Worm (Caenorhabditis elegans) whole organism, midembryonic: ENCODE results near the gene acdh-7.

Source experiments
- T22C8.4 ChIP-seq: fragments of 200-800 bp; sonication (Bioruptor generic); IDR thresholded peaks from 2 replicates; pipeline ENCODE4 v1.3.6; 2022; ENCODE audit warnings: missing genetic modification characterization, missing compliant biosample characterization
- cog-1 ChIP-seq: sonication (generic microtip); optimal IDR thresholded peaks from 2 replicates; lab custom pipeline; 2016; ENCODE audit warnings: missing genetic modification characterization, missing compliant biosample characterization
- flt-1 ChIP-seq: fragments of 200-800 bp; sonication (Bioruptor generic); IDR thresholded peaks from 2 replicates; pipeline ENCODE4 v1.3.6; 2022; ENCODE audit warnings: missing genetic modification characterization, missing compliant biosample characterization
- klf-2 ChIP-seq: fragments of 200-800 bp; sonication (Bioruptor generic); conservative IDR thresholded peaks from 2 replicates; pipeline ENCODE4 v1.3.6; 2022; ENCODE audit warnings: missing genetic modification reagents, missing genetic modification characterization, missing compliant biosample characterization
- med-1 ChIP-seq: sonication (generic microtip); optimal IDR thresholded peaks from 2 replicates; lab custom pipeline; 2017; ENCODE audit warnings: missing genetic modification characterization, mild to moderate bottlenecking, missing compliant biosample characterization, antibody characterized with exemption, missing genetic modification reagents; ENCODE audit not compliant: insufficient read depth
- ref-1 ChIP-seq: fragments of 200-800 bp; sonication (Bioruptor generic); conservative IDR thresholded peaks from 2 replicates; pipeline ENCODE4 v1.3.6; 2022; ENCODE audit warnings: missing genetic modification reagents, missing genetic modification characterization, missing compliant biosample characterization
- tab-1 ChIP-seq: fragments of 200-800 bp; sonication (Bioruptor generic); IDR thresholded peaks from 2 replicates; pipeline ENCODE4 v1.3.6; 2022; ENCODE audit warnings: missing genetic modification characterization, missing compliant biosample characterization
- ztf-23 ChIP-seq: fragments of 200-800 bp; sonication (Bioruptor generic); IDR thresholded peaks from 2 replicates; pipeline ENCODE4 v1.3.6; 2022; ENCODE audit warnings: missing genetic modification reagents, missing genetic modification characterization, missing compliant biosample characterization
- ztf-29 ChIP-seq: fragments of 200-800 bp; sonication (Bioruptor generic); IDR thresholded peaks from 2 replicates; pipeline ENCODE4 v1.3.6; 2022; ENCODE audit warnings: missing genetic modification reagents, missing genetic modification characterization, missing compliant biosample characterization

Gene acdh-7

DNA sequence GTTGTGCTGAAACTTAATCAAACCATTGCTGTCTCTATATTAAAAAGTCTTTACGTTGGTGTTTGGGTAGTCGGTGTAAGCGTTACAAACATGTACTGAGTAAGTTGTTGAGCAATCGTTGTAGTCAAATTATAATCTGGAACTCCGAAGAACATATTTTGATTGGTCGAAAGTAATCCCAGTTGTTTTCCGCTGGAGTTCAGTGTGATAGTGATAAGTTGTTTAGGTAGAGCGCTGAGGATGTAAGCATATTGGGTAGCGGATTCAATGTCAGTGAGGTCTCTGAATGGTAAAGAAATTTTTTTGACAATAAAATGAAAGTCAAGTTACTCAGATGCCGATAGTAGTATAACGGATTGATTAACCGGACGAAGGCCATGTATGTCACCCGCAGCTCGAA is 10.5 kb upstream of the acdh-7 start:
- TF ChIP-seq klf-2 (no peak), ref-1 (GFP tag; lab: Robert Waterston, UW) (no peak), cog-1 (tag; lab: Kevin White, UChicago) (no peak), tab-1 (GFP tag; lab: Robert Waterston, UW) (no peak), ztf-23 (no peak), T22C8.4 (no peak), med-1 (GFP tag; lab: Kevin White, UChicago) (no peak), ztf-29 (GFP tag; lab: Robert Waterston, UW) (no peak), flt-1 (no peak)

DNA sequence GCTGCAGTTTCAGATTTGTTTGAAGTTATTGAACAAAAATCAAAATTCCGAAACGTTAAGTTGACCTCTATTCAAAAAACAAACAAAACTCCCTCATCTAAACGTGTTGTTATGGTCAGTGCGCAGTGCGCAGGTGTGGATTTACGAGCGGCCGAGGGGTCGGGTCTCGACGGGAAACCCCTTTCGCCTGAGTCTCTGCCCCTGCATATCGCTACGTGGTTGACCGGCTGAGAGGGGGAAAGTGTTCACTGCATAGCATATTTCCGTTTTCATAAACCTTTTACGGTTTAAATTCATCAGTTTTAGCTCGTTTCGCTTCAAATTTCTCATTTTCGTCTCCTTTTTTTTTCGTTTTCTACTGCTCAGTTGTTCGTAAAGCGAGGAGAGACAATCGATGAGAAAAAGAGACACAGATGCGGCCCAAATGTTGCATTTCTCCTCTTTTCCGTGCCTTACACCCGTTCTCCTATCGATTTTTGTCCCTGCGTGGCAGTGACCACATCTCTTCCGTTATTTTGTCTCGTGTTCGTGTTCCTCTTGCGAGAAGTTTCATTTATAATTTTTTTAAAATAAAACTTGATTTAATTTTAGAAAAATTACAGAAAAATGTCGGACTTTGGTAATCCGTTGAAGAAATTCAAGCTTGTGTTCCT is 5.1 kb upstream of the acdh-7 start, which contains the start of gene rab-6.2:
Gene rab-6.2 (plus strand): TSS at position 603 of the 653 bp plus-strand sequence.
- TF ChIP-seq ztf-23 (no peak), flt-1 (0 out of 2 replicates have a peak, but pooled peaks have one; percentile 17)

DNA sequence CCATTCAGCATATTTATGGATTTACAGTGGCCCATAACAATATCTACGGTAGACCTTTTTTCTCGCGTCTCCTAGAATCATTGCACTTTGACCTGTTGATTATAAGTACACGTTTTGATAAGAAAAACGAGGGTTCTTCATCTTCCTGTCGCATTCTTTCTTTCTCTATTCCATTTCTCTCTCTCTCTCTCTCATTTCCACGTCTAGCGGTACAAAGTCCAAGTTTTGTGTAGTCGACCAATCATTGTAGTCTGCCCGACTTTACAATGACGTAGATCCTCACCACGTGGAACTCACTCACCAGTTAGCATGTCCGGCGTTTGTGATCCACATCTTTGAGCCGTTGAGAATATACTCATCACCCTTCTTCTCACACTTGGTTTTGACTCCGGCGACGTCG is 727 bp downstream of the acdh-7 start:
- TF ChIP-seq cog-1 (tag; lab: Kevin White, UChicago) (no peak), ztf-23 (no peak), tab-1 (GFP tag; lab: Robert Waterston, UW) (no peak), flt-1 (no peak)

- no peak for TF ChIP-seq klf-2
- TF ChIP-seq ztf-29 (GFP tag; lab: Robert Waterston, UW): no peak
- no peak for TF ChIP-seq ref-1 (GFP tag; lab: Robert Waterston, UW)
- 0 out of 2 replicates have a peak, but pooled peaks have one; percentile 18 for TF ChIP-seq flt-1
These were observed 1.2 kb downstream of the acdh-7 start for ce11 chrX:17215753-17216152.

ce11 chrX:17214803-17215202 is 2.1 kb downstream of the acdh-7 start, which contains the start of gene acdh-10:
Gene acdh-10, minus strand, starts transcription at chrX:17214903.
- no peak for TF ChIP-seq ztf-23
- no peak for TF ChIP-seq med-1 (GFP tag; lab: Kevin White, UChicago)
- no peak for TF ChIP-seq T22C8.4
- no peak for TF ChIP-seq klf-2

DNA sequence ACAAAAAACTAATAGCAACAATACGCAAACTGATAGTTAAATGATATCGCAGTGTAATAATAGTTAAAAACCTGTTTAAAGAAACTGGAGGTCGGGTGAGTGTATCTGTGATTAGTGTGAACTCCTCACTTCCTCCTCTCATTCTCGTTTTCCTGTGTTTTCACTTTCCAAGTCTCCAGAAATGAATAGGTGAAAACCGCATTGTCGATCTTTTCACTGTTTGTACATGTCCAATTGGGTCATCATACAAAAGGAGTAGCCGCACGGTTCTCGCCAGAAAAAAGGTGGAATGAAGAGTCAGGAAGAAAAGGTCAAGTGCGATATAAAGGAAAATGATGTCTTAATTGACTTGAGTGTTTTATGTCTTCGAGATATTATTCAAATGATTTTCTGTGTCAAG is 5.4 kb downstream of the acdh-7 start:
- TF ChIP-seq T22C8.4: no peak
- no peak for TF ChIP-seq flt-1
- no peak for TF ChIP-seq ref-1 (GFP tag; lab: Robert Waterston, UW)
- no peak for TF ChIP-seq tab-1 (GFP tag; lab: Robert Waterston, UW)
- no peak for TF ChIP-seq cog-1 (tag; lab: Kevin White, UChicago)
- TF ChIP-seq ztf-29 (GFP tag; lab: Robert Waterston, UW): no peak
- no peak for TF ChIP-seq med-1 (GFP tag; lab: Kevin White, UChicago)
- TF ChIP-seq ztf-23: no peak
- no peak for TF ChIP-seq klf-2

DNA sequence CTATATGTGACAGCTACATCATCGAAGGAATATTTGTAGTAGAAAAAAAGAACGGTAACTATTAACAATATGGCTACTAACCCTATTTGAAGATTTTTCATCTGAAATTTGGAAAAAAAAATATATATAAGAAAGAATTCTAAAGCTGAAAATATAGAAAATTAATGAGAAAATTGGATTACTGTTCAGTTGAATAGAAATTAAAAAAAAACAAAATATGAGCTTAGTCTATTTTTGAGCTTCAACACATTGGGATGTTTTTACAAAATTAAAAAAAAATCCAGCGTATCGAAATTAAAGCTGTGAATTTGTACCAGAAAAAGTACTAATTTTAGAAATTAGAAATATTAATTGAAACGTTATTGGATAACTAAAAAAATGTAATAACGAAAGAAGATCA is 7.6 kb downstream of the acdh-7 start, which contains the start of gene T08G2.2:
Gene T08G2.2 (minus strand): TSS at position 101 of the 400 bp plus-strand sequence.
- TF ChIP-seq flt-1 (no peak), klf-2 (no peak), T22C8.4 (no peak), tab-1 (GFP tag; lab: Robert Waterston, UW) (no peak), ztf-23 (no peak), ztf-29 (GFP tag; lab: Robert Waterston, UW) (no peak), med-1 (GFP tag; lab: Kevin White, UChicago) (no peak), ref-1 (GFP tag; lab: Robert Waterston, UW) (no peak), cog-1 (tag; lab: Kevin White, UChicago) (no peak)

- TF ChIP-seq ztf-23: no peak
- TF ChIP-seq ztf-29 (GFP tag; lab: Robert Waterston, UW): no peak
- TF ChIP-seq med-1 (GFP tag; lab: Kevin White, UChicago): no peak
- TF ChIP-seq ref-1 (GFP tag; lab: Robert Waterston, UW): no peak
- no peak for TF ChIP-seq klf-2
- no peak for TF ChIP-seq tab-1 (GFP tag; lab: Robert Waterston, UW)
- TF ChIP-seq flt-1: no peak
- no peak for TF ChIP-seq T22C8.4
- TF ChIP-seq cog-1 (tag; lab: Kevin White, UChicago): no peak
These were observed 11.1 kb downstream of the acdh-7 start for ce11 chrX:17205853-17206252.

ce11 chrX:17203399-17203798 is 13.5 kb downstream of the acdh-7 start:
- TF ChIP-seq ref-1 (GFP tag; lab: Robert Waterston, UW): no peak
- TF ChIP-seq ztf-29 (GFP tag; lab: Robert Waterston, UW): no peak

DNA sequence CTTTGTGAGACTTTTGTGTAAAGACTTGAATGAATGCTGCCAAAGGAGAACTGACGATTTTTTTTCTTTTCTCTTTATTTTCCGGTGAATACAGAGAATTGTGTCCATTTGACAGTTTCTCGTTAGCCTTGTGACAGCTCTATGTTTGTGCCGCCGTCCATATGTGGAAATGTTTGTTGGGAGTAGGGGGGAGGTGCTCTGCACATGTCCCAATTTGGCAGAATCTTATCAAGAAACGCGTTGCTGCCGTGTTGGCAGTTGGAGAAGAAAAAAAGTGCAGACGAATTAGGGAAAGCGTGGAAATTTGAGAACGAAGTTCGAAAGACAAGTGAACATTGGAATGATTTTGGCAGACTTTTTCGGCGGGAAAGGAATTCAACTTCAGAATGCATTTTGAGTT is 19.1 kb downstream of the acdh-7 start:
- TF ChIP-seq cog-1 (tag; lab: Kevin White, UChicago): no peak

ce11 chrX:17195080-17195479 is 21.8 kb downstream of the acdh-7 start, which contains the start of gene B0302.5:
Gene B0302.5, minus strand, starts transcription at chrX:17195137.
- TF ChIP-seq flt-1 (no peak), ztf-29 (GFP tag; lab: Robert Waterston, UW) (no peak), ref-1 (GFP tag; lab: Robert Waterston, UW) (no peak), med-1 (GFP tag; lab: Kevin White, UChicago) (no peak), tab-1 (GFP tag; lab: Robert Waterston, UW) (no peak), klf-2 (no peak), ztf-23 (no peak), cog-1 (tag; lab: Kevin White, UChicago) (no peak), T22C8.4 (no peak)
